Worm (Caenorhabditis elegans) whole organism, early embryonic: ENCODE results near the gene mif-1.
A peak's percentile ranks its signal among the peaks of the same experiment; 100 is the strongest.

Experiments
- B0310.2 ChIP-seq: sonication (generic microtip); optimal IDR thresholded peaks from 2 replicates; lab custom pipeline; 2016; ENCODE audit warnings: mild to moderate bottlenecking, missing genetic modification characterization, missing compliant biosample characterization
- F13C5.2 ChIP-seq: sonication (generic microtip); optimal IDR thresholded peaks from 2 replicates; lab custom pipeline; 2017; ENCODE audit warnings: mild to moderate bottlenecking, missing genetic modification characterization, inconsistent platforms, missing compliant biosample characterization
- aly-1 ChIP-seq: sonication (generic microtip); optimal IDR thresholded peaks from 2 replicates; lab custom pipeline; 2016; ENCODE audit warnings: missing genetic modification characterization, missing compliant biosample characterization
- ama-1 ChIP-seq: fragments of 150-350 bp; optimal IDR thresholded peaks from 2 replicates; lab custom pipeline; 2014
- ceh-13 ChIP-seq: fragments of 200-800 bp; sonication (Bioruptor generic); optimal IDR thresholded peaks from 2 replicates; lab custom pipeline; 2018; ENCODE audit warnings: mild to moderate bottlenecking, missing genetic modification characterization, missing compliant biosample characterization
- ceh-36 ChIP-seq: sonication (generic microtip); optimal IDR thresholded peaks from 2 replicates; lab custom pipeline; 2016; ENCODE audit warnings: missing genetic modification characterization, inconsistent platforms, missing compliant biosample characterization
- ets-7 ChIP-seq: sonication (generic microtip); optimal IDR thresholded peaks from 2 replicates; lab custom pipeline; 2016; ENCODE audit warnings: missing genotype, missing genetic modification characterization, missing compliant biosample characterization
- flt-1 ChIP-seq: fragments of 200-800 bp; sonication (Bioruptor generic); IDR thresholded peaks from 2 replicates; pipeline ENCODE4 v1.3.6; 2022; ENCODE audit warnings: missing genetic modification characterization, missing compliant biosample characterization
- hmbx-1 ChIP-seq: sonication (generic microtip); optimal IDR thresholded peaks from 2 replicates; lab custom pipeline; 2016; ENCODE audit warnings: mild to moderate bottlenecking, missing genetic modification characterization, missing compliant biosample characterization
- hmg-4 ChIP-seq: fragments of 200-800 bp; sonication (Bioruptor generic); optimal IDR thresholded peaks from 2 replicates; lab custom pipeline; 2018; ENCODE audit warnings: mild to moderate bottlenecking, missing genetic modification characterization, missing compliant biosample characterization
- hnd-1 ChIP-seq: sonication (generic microtip); optimal IDR thresholded peaks from 2 replicates; lab custom pipeline; 2016; ENCODE audit warnings: missing genetic modification characterization, missing compliant biosample characterization
- pes-1 ChIP-seq: fragments of 200-800 bp; sonication (Bioruptor generic); IDR thresholded peaks from 2 replicates; pipeline ENCODE4 v1.3.6; 2022; ENCODE audit warnings: missing genetic modification reagents, missing genetic modification characterization, missing compliant biosample characterization
- scrt-1 ChIP-seq: fragments of 200-800 bp; sonication (Bioruptor generic); IDR thresholded peaks from 2 replicates; pipeline ENCODE4 v1.3.6; 2022; ENCODE audit warnings: missing genetic modification characterization, missing compliant biosample characterization
- sea-1 ChIP-seq: fragments of 200-800 bp; sonication (Bioruptor generic); conservative IDR thresholded peaks from 2 replicates; pipeline ENCODE4 v1.3.6; 2022; ENCODE audit warnings: missing genetic modification characterization, missing compliant biosample characterization
- tbx-11 ChIP-seq: fragments of 200-800 bp; sonication (Bioruptor generic); IDR thresholded peaks from 2 replicates; pipeline ENCODE4 v1.3.6; 2022; ENCODE audit warnings: missing genetic modification characterization, missing compliant biosample characterization
- tbx-37 ChIP-seq: fragments of 200-800 bp; sonication (Bioruptor generic); conservative IDR thresholded peaks from 2 replicates; pipeline ENCODE4 v1.3.6; 2022; ENCODE audit warnings: missing genetic modification reagents, missing genetic modification characterization, missing compliant biosample characterization
- tra-4 ChIP-seq: sonication (generic microtip); optimal IDR thresholded peaks from 2 replicates; lab custom pipeline; 2017; ENCODE audit warnings: missing genetic modification characterization, missing compliant biosample characterization

The mif-1 gene

ce11 chrIII:11829062-11829461 lies 18.9 kb upstream of the mif-1 start:
- TF ChIP-seq flt-1 (GFP tag; lab: Robert Waterston, UW) (no peak), hmbx-1 (tag; lab: Kevin White, UChicago) (no peak), tbx-37 (GFP tag; lab: Robert Waterston, UW) (no peak), aly-1 (tag; lab: Kevin White, UChicago) (no peak), sea-1 (GFP tag; lab: Robert Waterston, UW) (no peak), B0310.2 (tag; lab: Kevin White, UChicago) (no peak), tra-4 (tag; lab: Kevin White, UChicago) (no peak), pes-1 (GFP tag; lab: Robert Waterston, UW) (no peak), ets-7 (tag; lab: Kevin White, UChicago) (no peak), hmg-4 (GFP tag; lab: Kevin White, UChicago) (no peak), ama-1 (lab: Kevin White, UChicago) (no peak), ceh-36 (no peak), scrt-1 (GFP tag; lab: Robert Waterston, UW) (no peak), hnd-1 (tag; lab: Kevin White, UChicago) (no peak), F13C5.2 (tag; lab: Kevin White, UChicago) (no peak)

ce11 chrIII:11829585-11830195 lies 18.3 kb upstream of the mif-1 start:
- TF ChIP-seq ceh-13 (GFP tag; lab: Kevin White, UChicago) (no peak), scrt-1 (GFP tag; lab: Robert Waterston, UW) (no peak), F13C5.2 (tag; lab: Kevin White, UChicago) (no peak), sea-1 (GFP tag; lab: Robert Waterston, UW) (no peak), ama-1 (lab: Kevin White, UChicago) (no peak), tra-4 (tag; lab: Kevin White, UChicago) (no peak), tbx-11 (GFP tag; lab: Robert Waterston, UW) (no peak), ceh-36 (no peak), hnd-1 (tag; lab: Kevin White, UChicago) (no peak)

- no peak for TF ChIP-seq scrt-1 (GFP tag; lab: Robert Waterston, UW)
- no peak for TF ChIP-seq ets-7 (tag; lab: Kevin White, UChicago)
- 0 out of 2 replicates have a peak, but pooled peaks have one; percentile 29 for TF ChIP-seq tbx-37 (GFP tag; lab: Robert Waterston, UW)
- peak; percentile 58 for TF ChIP-seq ceh-36
Observed at ce11 chrIII:11830522-11831489, 17.1 kb upstream of the mif-1 start.

- no peak for TF ChIP-seq hmg-4 (GFP tag; lab: Kevin White, UChicago)
- TF ChIP-seq flt-1 (GFP tag; lab: Robert Waterston, UW): no peak
- TF ChIP-seq hmbx-1 (tag; lab: Kevin White, UChicago): no peak
- no peak for TF ChIP-seq ceh-13 (GFP tag; lab: Kevin White, UChicago)
- no peak for TF ChIP-seq scrt-1 (GFP tag; lab: Robert Waterston, UW)
- TF ChIP-seq ets-7 (tag; lab: Kevin White, UChicago): no peak
- TF ChIP-seq ama-1 (lab: Kevin White, UChicago): no peak
- no peak for TF ChIP-seq tra-4 (tag; lab: Kevin White, UChicago)
- TF ChIP-seq ceh-36: no peak
- TF ChIP-seq tbx-37 (GFP tag; lab: Robert Waterston, UW): no peak
- no peak for TF ChIP-seq sea-1 (GFP tag; lab: Robert Waterston, UW)
- TF ChIP-seq aly-1 (tag; lab: Kevin White, UChicago): no peak
- no peak for TF ChIP-seq pes-1 (GFP tag; lab: Robert Waterston, UW)
- no peak for TF ChIP-seq B0310.2 (tag; lab: Kevin White, UChicago)
- TF ChIP-seq F13C5.2 (tag; lab: Kevin White, UChicago): no peak
- no peak for TF ChIP-seq tbx-11 (GFP tag; lab: Robert Waterston, UW)
Observed at ce11 chrIII:11833449-11833848, 14.5 kb upstream of the mif-1 start.

- TF ChIP-seq sea-1 (GFP tag; lab: Robert Waterston, UW): no peak
- no peak for TF ChIP-seq ama-1 (lab: Kevin White, UChicago)
- no peak for TF ChIP-seq scrt-1 (GFP tag; lab: Robert Waterston, UW)
- TF ChIP-seq ets-7 (tag; lab: Kevin White, UChicago): no peak
- TF ChIP-seq B0310.2 (tag; lab: Kevin White, UChicago): no peak
- no peak for TF ChIP-seq hmbx-1 (tag; lab: Kevin White, UChicago)
- TF ChIP-seq hmg-4 (GFP tag; lab: Kevin White, UChicago): no peak
Observed at ce11 chrIII:11834168-11834567, 13.8 kb upstream of the mif-1 start.

- no peak for TF ChIP-seq B0310.2 (tag; lab: Kevin White, UChicago)
- no peak for TF ChIP-seq flt-1 (GFP tag; lab: Robert Waterston, UW)
- no peak for TF ChIP-seq pes-1 (GFP tag; lab: Robert Waterston, UW)
- no peak for TF ChIP-seq scrt-1 (GFP tag; lab: Robert Waterston, UW)
- no peak for TF ChIP-seq tra-4 (tag; lab: Kevin White, UChicago)
- TF ChIP-seq sea-1 (GFP tag; lab: Robert Waterston, UW): no peak
- TF ChIP-seq hnd-1 (tag; lab: Kevin White, UChicago): no peak
- no peak for TF ChIP-seq F13C5.2 (tag; lab: Kevin White, UChicago)
- TF ChIP-seq ama-1 (lab: Kevin White, UChicago): no peak
- no peak for TF ChIP-seq tbx-11 (GFP tag; lab: Robert Waterston, UW)
- TF ChIP-seq ceh-13 (GFP tag; lab: Kevin White, UChicago): no peak
- TF ChIP-seq aly-1 (tag; lab: Kevin White, UChicago): no peak
- no peak for TF ChIP-seq tbx-37 (GFP tag; lab: Robert Waterston, UW)
Observed at ce11 chrIII:11834783-11835182, 13.2 kb upstream of the mif-1 start.
